Worm (Caenorhabditis elegans) whole organism, late embryonic: ENCODE results near the gene H40L08.8.

ENCODE experiments used
- C38D4.7 ChIP-seq: fragments of 200-800 bp; sonication (Bioruptor generic); optimal IDR thresholded peaks from 2 replicates; lab custom pipeline; 2018; ENCODE audit warnings: mild to moderate bottlenecking, missing genetic modification characterization, moderate library complexity, missing compliant biosample characterization
- K02D7.2 ChIP-seq: sonication (generic microtip); optimal IDR thresholded peaks from 2 replicates; lab custom pipeline; 2017; ENCODE audit warnings: mild to moderate bottlenecking, missing genetic modification characterization, missing compliant biosample characterization
- K09A11.1 ChIP-seq: sonication (generic microtip); optimal IDR thresholded peaks from 2 replicates; lab custom pipeline; 2017; ENCODE audit warnings: antibody characterized with exemption, mild to moderate bottlenecking, missing genetic modification characterization, missing compliant biosample characterization; ENCODE audit not compliant: insufficient read depth
- T23F11.4 ChIP-seq: fragments of 200-800 bp; sonication (Bioruptor generic); optimal IDR thresholded peaks from 2 replicates; lab custom pipeline; 2018; ENCODE audit warnings: mild to moderate bottlenecking, missing genetic modification characterization, missing compliant biosample characterization
- Y22D7AL.16 ChIP-seq: sonication (generic microtip); optimal IDR thresholded peaks from 2 replicates; lab custom pipeline; 2016; ENCODE audit warnings: missing genetic modification characterization, missing compliant biosample characterization
- ahr-1 ChIP-seq: sonication (generic microtip); optimal IDR thresholded peaks from 2 replicates; lab custom pipeline; 2016; ENCODE audit warnings: missing genetic modification characterization, missing compliant biosample characterization
- ama-1 ChIP-seq: fragments of 150-350 bp; optimal IDR thresholded peaks from 2 replicates; lab custom pipeline; 2014
- ceh-14 ChIP-seq: sonication (generic microtip); optimal IDR thresholded peaks from 2 replicates; lab custom pipeline; 2016; ENCODE audit warnings: missing genotype, missing genetic modification characterization, missing compliant biosample characterization
- ceh-19 ChIP-seq: fragments of 200-800 bp; sonication (Bioruptor generic); optimal IDR thresholded peaks from 2 replicates; lab custom pipeline; 2018; ENCODE audit warnings: mild to moderate bottlenecking, missing genetic modification characterization, missing compliant biosample characterization
- ceh-2 ChIP-seq: sonication (generic microtip); optimal IDR thresholded peaks from 2 replicates; lab custom pipeline; 2016; ENCODE audit warnings: missing genotype, missing genetic modification characterization, missing compliant biosample characterization
- ceh-22 ChIP-seq: sonication (generic microtip); optimal IDR thresholded peaks from 2 replicates; lab custom pipeline; 2017; ENCODE audit warnings: missing biosample characterization, missing genetic modification characterization
- ceh-24 ChIP-seq: sonication (generic microtip); optimal IDR thresholded peaks from 2 replicates; lab custom pipeline; 2016; ENCODE audit warnings: mild to moderate bottlenecking, missing genetic modification characterization, missing compliant biosample characterization
- ceh-30 ChIP-seq: fragments of 150-350 bp; optimal IDR thresholded peaks from 2 replicates; lab custom pipeline; 2014; ENCODE audit warnings: missing biosample characterization, missing genetic modification characterization
- ceh-31 ChIP-seq: sonication (generic microtip); optimal IDR thresholded peaks from 2 replicates; lab custom pipeline; 2016; ENCODE audit warnings: missing genetic modification characterization, missing compliant biosample characterization
- ceh-45 ChIP-seq: fragments of 200-800 bp; sonication (Bioruptor generic); IDR thresholded peaks from 2 replicates; pipeline ENCODE4 v1.3.6; 2022; ENCODE audit warnings: missing genetic modification reagents, missing genetic modification characterization, missing compliant biosample characterization
- ceh-48 ChIP-seq: sonication (generic microtip); optimal IDR thresholded peaks from 2 replicates; lab custom pipeline; 2016; ENCODE audit warnings: missing genetic modification characterization, inconsistent platforms, missing compliant biosample characterization
- ceh-9 ChIP-seq: sonication (generic microtip); optimal IDR thresholded peaks from 2 replicates; lab custom pipeline; 2016; ENCODE audit warnings: mild to moderate bottlenecking, missing genetic modification characterization, inconsistent platforms, missing compliant biosample characterization
- dmd-4 ChIP-seq: sonication (generic microtip); optimal IDR thresholded peaks from 2 replicates; lab custom pipeline; 2016; ENCODE audit warnings: borderline replicate concordance, missing genetic modification characterization, missing compliant biosample characterization
- dve-1 ChIP-seq: sonication (generic microtip); optimal IDR thresholded peaks from 2 replicates; lab custom pipeline; 2017; ENCODE audit warnings: antibody characterized with exemption, mild to moderate bottlenecking, missing genetic modification characterization, missing compliant biosample characterization
- elt-2 ChIP-seq: sonication (generic microtip); optimal IDR thresholded peaks from 2 replicates; lab custom pipeline; 2016; ENCODE audit warnings: missing genetic modification reagents, missing genetic modification characterization, missing compliant biosample characterization
- elt-4 ChIP-seq: sonication (generic microtip); optimal IDR thresholded peaks from 2 replicates; lab custom pipeline; 2016; ENCODE audit warnings: missing genetic modification characterization, missing compliant biosample characterization
- ets-4 ChIP-seq: sonication (generic microtip); optimal IDR thresholded peaks from 2 replicates; lab custom pipeline; 2016; ENCODE audit warnings: missing genetic modification characterization, missing compliant biosample characterization
- eyg-1 ChIP-seq: sonication (generic microtip); optimal IDR thresholded peaks from 2 replicates; lab custom pipeline; 2016; ENCODE audit warnings: missing genotype, missing genetic modification characterization, missing compliant biosample characterization
- fkh-10 ChIP-seq: fragments of 150-350 bp; optimal IDR thresholded peaks from 2 replicates; lab custom pipeline; 2014; ENCODE audit warnings: missing biosample characterization, missing genetic modification reagents, missing genetic modification characterization
- fkh-6 ChIP-seq: sonication (generic microtip); optimal IDR thresholded peaks from 2 replicates; lab custom pipeline; 2016; ENCODE audit warnings: missing genetic modification characterization, missing compliant biosample characterization
- hlh-13 ChIP-seq: fragments of 200-800 bp; sonication (Bioruptor generic); optimal IDR thresholded peaks from 2 replicates; lab custom pipeline; 2018; ENCODE audit warnings: mild to moderate bottlenecking, missing genetic modification characterization, missing compliant biosample characterization
- hlh-30 ChIP-seq: sonication (generic microtip); optimal IDR thresholded peaks from 2 replicates; lab custom pipeline; 2017; ENCODE audit warnings: antibody characterized with exemption, missing genetic modification characterization, missing compliant biosample characterization; ENCODE audit not compliant: insufficient read depth
- hlh-6 ChIP-seq: sonication (generic microtip); optimal IDR thresholded peaks from 2 replicates; lab custom pipeline; 2016; ENCODE audit warnings: missing genotype, missing genetic modification characterization, missing compliant biosample characterization
- hlh-8 ChIP-seq: sonication (generic microtip); optimal IDR thresholded peaks from 2 replicates; lab custom pipeline; 2016; ENCODE audit warnings: missing genotype, missing genetic modification characterization, missing compliant biosample characterization
- lim-6 ChIP-seq: sonication (generic microtip); optimal IDR thresholded peaks from 2 replicates; lab custom pipeline; 2016; ENCODE audit warnings: missing genetic modification characterization, missing compliant biosample characterization
- lin-11 ChIP-seq: fragments of 200-800 bp; sonication (Bioruptor generic); optimal IDR thresholded peaks from 2 replicates; lab custom pipeline; 2018; ENCODE audit warnings: mild to moderate bottlenecking, missing genetic modification characterization, missing compliant biosample characterization
- madf-2 ChIP-seq: sonication (generic microtip); optimal IDR thresholded peaks from 2 replicates; lab custom pipeline; 2017; ENCODE audit warnings: missing genetic modification characterization, missing compliant biosample characterization
- mec-3 ChIP-seq: sonication (generic microtip); optimal IDR thresholded peaks from 2 replicates; lab custom pipeline; 2016; ENCODE audit warnings: borderline replicate concordance, missing genetic modification characterization, missing compliant biosample characterization
- nfya-1 ChIP-seq: sonication (generic microtip); optimal IDR thresholded peaks from 2 replicates; lab custom pipeline; 2017; ENCODE audit warnings: missing genetic modification characterization, mild to moderate bottlenecking, missing compliant biosample characterization, antibody characterized with exemption, moderate library complexity
- nhr-11 ChIP-seq: fragments of 150-350 bp; optimal IDR thresholded peaks from 2 replicates; lab custom pipeline; 2014; ENCODE audit warnings: missing biosample characterization, missing genetic modification characterization
- nhr-232 ChIP-seq: sonication (generic microtip); optimal IDR thresholded peaks from 2 replicates; lab custom pipeline; 2016; ENCODE audit warnings: missing genetic modification characterization, missing compliant biosample characterization
- pat-9 ChIP-seq: fragments of 200-800 bp; sonication (Bioruptor generic); optimal IDR thresholded peaks from 2 replicates; lab custom pipeline; 2018; ENCODE audit warnings: mild to moderate bottlenecking, missing genetic modification characterization, moderate library complexity, missing compliant biosample characterization
- pqm-1 ChIP-seq: sonication (generic microtip); optimal IDR thresholded peaks from 2 replicates; lab custom pipeline; 2016; ENCODE audit warnings: missing genetic modification characterization, missing compliant biosample characterization
- ref-2 ChIP-seq: sonication (generic microtip); optimal IDR thresholded peaks from 2 replicates; lab custom pipeline; 2016; ENCODE audit warnings: missing genetic modification characterization, missing compliant biosample characterization
- sdc-2 ChIP-seq: sonication (generic microtip); optimal IDR thresholded peaks from 2 replicates; lab custom pipeline; 2016; ENCODE audit warnings: missing genotype, missing genetic modification characterization, missing compliant biosample characterization
- sox-2 ChIP-seq: fragments of 200-800 bp; sonication (Bioruptor generic); IDR thresholded peaks from 2 replicates; pipeline ENCODE4 v1.3.6; 2022; ENCODE audit warnings: missing genetic modification reagents, missing genetic modification characterization, missing compliant biosample characterization
- sox-4 ChIP-seq: sonication (generic microtip); optimal IDR thresholded peaks from 2 replicates; lab custom pipeline; 2017; ENCODE audit warnings: mild to moderate bottlenecking, missing genetic modification characterization, inconsistent platforms, missing compliant biosample characterization
- syd-9 ChIP-seq: sonication (generic microtip); optimal IDR thresholded peaks from 2 replicates; lab custom pipeline; 2016; ENCODE audit warnings: mild to moderate bottlenecking, missing genetic modification characterization, moderate library complexity, missing compliant biosample characterization
- tbx-2 ChIP-seq: sonication (generic microtip); optimal IDR thresholded peaks from 2 replicates; lab custom pipeline; 2016; ENCODE audit warnings: missing genetic modification characterization, missing compliant biosample characterization
- tbx-7 ChIP-seq: sonication (generic microtip); optimal IDR thresholded peaks from 2 replicates; lab custom pipeline; 2016; ENCODE audit warnings: missing genotype, missing genetic modification characterization, missing compliant biosample characterization
- ttx-3 ChIP-seq: sonication (generic microtip); optimal IDR thresholded peaks from 2 replicates; lab custom pipeline; 2016; ENCODE audit warnings: missing genetic modification reagents, missing genetic modification characterization, missing compliant biosample characterization
- unc-3 ChIP-seq, 2 experiments: fragments of 200-800 bp in 1 of 2; sonication (Bioruptor generic) in 1 of 2; sonication (generic microtip) in 1 of 2; conservative IDR thresholded peaks in 1 of 2; optimal IDR thresholded peaks in 1 of 2; 2 replicates each; pipeline versions ENCODE4 v1.3.6 to Lab custom; 2016 to 2022; ENCODE audit warnings: missing compliant biosample characterization in 2 of 2, missing genetic modification characterization in 2 of 2, missing genetic modification reagents in 1 of 2
- unc-42 ChIP-seq: sonication (generic microtip); optimal IDR thresholded peaks from 2 replicates; lab custom pipeline; 2016; ENCODE audit warnings: missing genotype, missing genetic modification characterization, missing compliant biosample characterization
- unc-55 ChIP-seq: sonication (generic microtip); optimal IDR thresholded peaks from 2 replicates; lab custom pipeline; 2017; ENCODE audit warnings: missing biosample characterization, missing genetic modification reagents, missing genetic modification characterization
- ztf-16 ChIP-seq: sonication (generic microtip); optimal IDR thresholded peaks from 2 replicates; lab custom pipeline; 2017; ENCODE audit warnings: missing genetic modification characterization, missing compliant biosample characterization

H40L08.8 gene

DNA sequence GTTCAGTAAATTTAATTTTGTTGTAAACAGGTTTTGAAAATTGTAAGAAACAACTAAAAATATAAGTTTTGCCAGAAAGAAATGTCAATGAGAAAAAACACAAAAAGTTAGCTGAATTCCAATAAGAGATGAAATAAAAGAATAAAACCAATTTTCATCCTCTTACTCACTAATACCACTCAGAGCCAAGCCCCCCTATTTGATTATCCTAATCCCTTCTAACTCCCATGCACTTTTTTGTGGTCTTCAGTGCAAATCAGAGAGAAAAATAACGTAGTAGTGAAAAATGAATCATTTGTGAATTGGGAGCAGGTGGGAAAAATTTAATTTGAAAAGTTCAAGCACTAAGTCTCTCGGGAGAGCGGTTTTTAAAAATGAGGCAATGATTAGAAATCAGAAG is 36.1 kb downstream of the H40L08.8 start:
- TF ChIP-seq K09A11.1 (tag; lab: Kevin White, UChicago): no peak
- TF ChIP-seq unc-42 (tag; lab: Kevin White, UChicago): peak; percentile 83

DNA sequence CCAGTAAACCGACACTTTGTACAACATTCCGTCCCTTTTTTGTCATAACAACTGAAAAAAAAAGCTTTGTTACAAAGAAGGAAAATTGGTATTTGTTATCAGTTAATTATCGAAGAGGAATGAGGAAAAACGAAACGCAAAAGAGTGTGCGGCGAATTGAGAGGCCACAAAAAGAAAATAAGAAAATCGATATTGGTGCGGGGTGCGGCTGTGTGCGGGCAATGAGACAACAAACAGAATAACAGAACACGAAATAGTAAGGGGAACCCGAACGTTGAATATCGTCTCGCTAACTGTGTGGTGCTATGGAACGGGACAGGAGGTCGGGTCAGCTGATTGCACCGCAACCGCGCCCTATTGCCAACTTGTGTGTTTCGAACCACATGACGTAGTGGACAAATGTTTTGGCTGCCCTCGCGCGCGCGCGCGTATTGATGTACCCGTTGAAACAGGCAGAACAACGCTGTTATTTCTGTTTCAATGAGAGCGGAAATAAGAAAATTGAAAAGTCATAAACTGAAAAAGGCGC is 36.8 kb downstream of the H40L08.8 start, which contains the start of gene C18B12.4:
Gene C18B12.4 (minus strand): TSS at position 51 of the 529 bp plus-strand sequence.
- TF ChIP-seq madf-2 (tag; lab: Kevin White, UChicago): no peak
- TF ChIP-seq T23F11.4: no peak
- TF ChIP-seq hlh-30: peak; percentile 99
- no peak for TF ChIP-seq ceh-22 (tag; lab: Kevin White, UChicago)
- TF ChIP-seq ceh-30 (tag; lab: Kevin White, UChicago): peak; percentile 61
- TF ChIP-seq hlh-6 (tag; lab: Kevin White, UChicago): no peak
- no peak for TF ChIP-seq C38D4.7
- peak; percentile 80 for TF ChIP-seq unc-55 (GFP tag; lab: Kevin White, UChicago)
- no peak for TF ChIP-seq ceh-45 (GFP tag; lab: Robert Waterston, UW)
- peak; percentile 8 for TF ChIP-seq lim-6
- TF ChIP-seq tbx-7: no peak
- TF ChIP-seq tbx-2: peak; percentile 68
- no peak for TF ChIP-seq fkh-6 (tag; lab: Kevin White, UChicago)
- no peak for TF ChIP-seq ceh-9 (tag; lab: Kevin White, UChicago)
- no peak for TF ChIP-seq Y22D7AL.16
- no peak for TF ChIP-seq hlh-13 (GFP tag; lab: Kevin White, UChicago)
- TF ChIP-seq ceh-14 (tag; lab: Kevin White, UChicago): peak; percentile 33
- TF ChIP-seq ttx-3: no peak
- peak; percentile 76 for TF ChIP-seq ref-2 (tag; lab: Kevin White, UChicago)
- no peak for TF ChIP-seq K02D7.2 (tag; lab: Kevin White, UChicago)
- TF ChIP-seq ets-4 (tag; lab: Kevin White, UChicago): peak; percentile 36
- TF ChIP-seq sox-2: peak; percentile 6; the same call in 1 of the 2 replicates
- TF ChIP-seq K09A11.1 (tag; lab: Kevin White, UChicago): no peak
- TF ChIP-seq eyg-1: peak; percentile 19
- peak; percentile 30 for TF ChIP-seq elt-2
- no peak for TF ChIP-seq fkh-10
- peak; percentile 65 for TF ChIP-seq ceh-2 (tag; lab: Kevin White, UChicago)
- TF ChIP-seq ztf-16 (tag; lab: Kevin White, UChicago): peak; percentile 9
- no peak for TF ChIP-seq pqm-1 (tag; lab: Kevin White, UChicago)
- TF ChIP-seq lin-11 (tag; lab: Kevin White, UChicago): no peak
- no peak for TF ChIP-seq dmd-4 (tag; lab: Kevin White, UChicago)
- no peak for TF ChIP-seq mec-3 (tag; lab: Kevin White, UChicago)
- no peak for TF ChIP-seq ama-1 (lab: Kevin White, UChicago)
- no peak for TF ChIP-seq ceh-24 (tag; lab: Kevin White, UChicago)
- peak; percentile 50 for TF ChIP-seq ceh-48 (tag; lab: Kevin White, UChicago)
- no peak for TF ChIP-seq nhr-232 (tag; lab: Kevin White, UChicago)
- no peak for TF ChIP-seq elt-4 (tag; lab: Kevin White, UChicago)
- TF ChIP-seq unc-3 (GFP tag; conservative IDR thresholded peaks at IDR 0.05; lab: Robert Waterston, UW): no peak
- TF ChIP-seq unc-3 (tag; optimal IDR thresholded peaks at IDR 0.05; lab: Kevin White, UChicago): no peak
- no peak for TF ChIP-seq ahr-1
- TF ChIP-seq nfya-1: peak; percentile 72
- peak; percentile 57 for TF ChIP-seq pat-9
- peak; percentile 84 for TF ChIP-seq ceh-31
- TF ChIP-seq sox-4 (tag; lab: Kevin White, UChicago): no peak
- TF ChIP-seq hlh-8 (tag; lab: Kevin White, UChicago): peak; percentile 49
- peak; percentile 3 for TF ChIP-seq dve-1 (tag; lab: Kevin White, UChicago)
- TF ChIP-seq syd-9 (tag; lab: Kevin White, UChicago): no peak
- TF ChIP-seq nhr-11: no peak
- peak; percentile 3 for TF ChIP-seq ceh-19 (GFP tag; lab: Kevin White, UChicago)
- TF ChIP-seq sdc-2: peak; percentile 88
